Worm (Caenorhabditis elegans) whole organism, late embryonic: ENCODE measurements around the gene czw-1.
A peak's percentile ranks its signal among the peaks of the same experiment; 100 is the strongest.

ENCODE experiments used
- C08G9.2 ChIP-seq: sonication (generic microtip); optimal IDR thresholded peaks from 2 replicates; lab custom pipeline; 2016; ENCODE audit warnings: mild to moderate bottlenecking, missing genetic modification characterization, moderate library complexity, missing compliant biosample characterization
- F13H6.1 ChIP-seq: sonication (generic microtip); optimal IDR thresholded peaks from 2 replicates; lab custom pipeline; 2016; ENCODE audit warnings: missing genetic modification characterization, missing compliant biosample characterization
- K09A11.1 ChIP-seq: sonication (generic microtip); optimal IDR thresholded peaks from 2 replicates; lab custom pipeline; 2017; ENCODE audit warnings: antibody characterized with exemption, mild to moderate bottlenecking, missing genetic modification characterization, missing compliant biosample characterization; ENCODE audit not compliant: insufficient read depth
- ahr-1 ChIP-seq: sonication (generic microtip); optimal IDR thresholded peaks from 2 replicates; lab custom pipeline; 2016; ENCODE audit warnings: missing genetic modification characterization, missing compliant biosample characterization
- ama-1 ChIP-seq: fragments of 150-350 bp; optimal IDR thresholded peaks from 2 replicates; lab custom pipeline; 2014
- ceh-14 ChIP-seq: sonication (generic microtip); optimal IDR thresholded peaks from 2 replicates; lab custom pipeline; 2016; ENCODE audit warnings: missing genotype, missing genetic modification characterization, missing compliant biosample characterization
- ceh-18 ChIP-seq: sonication (generic microtip); optimal IDR thresholded peaks from 2 replicates; lab custom pipeline; 2016; ENCODE audit warnings: missing genetic modification characterization, missing compliant biosample characterization
- ceh-19 ChIP-seq: fragments of 200-800 bp; sonication (Bioruptor generic); optimal IDR thresholded peaks from 2 replicates; lab custom pipeline; 2018; ENCODE audit warnings: mild to moderate bottlenecking, missing genetic modification characterization, missing compliant biosample characterization
- ceh-2 ChIP-seq: sonication (generic microtip); optimal IDR thresholded peaks from 2 replicates; lab custom pipeline; 2016; ENCODE audit warnings: missing genotype, missing genetic modification characterization, missing compliant biosample characterization
- ceh-48 ChIP-seq: sonication (generic microtip); optimal IDR thresholded peaks from 2 replicates; lab custom pipeline; 2016; ENCODE audit warnings: missing genetic modification characterization, inconsistent platforms, missing compliant biosample characterization
- ceh-6 ChIP-seq: fragments of 200-800 bp; sonication (Bioruptor generic); optimal IDR thresholded peaks from 2 replicates; lab custom pipeline; 2018; ENCODE audit warnings: mild to moderate bottlenecking, missing genetic modification characterization, missing compliant biosample characterization
- ceh-9 ChIP-seq: sonication (generic microtip); optimal IDR thresholded peaks from 2 replicates; lab custom pipeline; 2016; ENCODE audit warnings: mild to moderate bottlenecking, missing genetic modification characterization, inconsistent platforms, missing compliant biosample characterization
- che-1 ChIP-seq: sonication (generic microtip); optimal IDR thresholded peaks from 2 replicates; lab custom pipeline; 2016; ENCODE audit warnings: mild to moderate bottlenecking, missing genetic modification characterization, missing compliant biosample characterization
- dmd-4 ChIP-seq: sonication (generic microtip); optimal IDR thresholded peaks from 2 replicates; lab custom pipeline; 2016; ENCODE audit warnings: borderline replicate concordance, missing genetic modification characterization, missing compliant biosample characterization
- elt-4 ChIP-seq: sonication (generic microtip); optimal IDR thresholded peaks from 2 replicates; lab custom pipeline; 2016; ENCODE audit warnings: missing genetic modification characterization, missing compliant biosample characterization
- ets-4 ChIP-seq: sonication (generic microtip); optimal IDR thresholded peaks from 2 replicates; lab custom pipeline; 2016; ENCODE audit warnings: missing genetic modification characterization, missing compliant biosample characterization
- eyg-1 ChIP-seq: sonication (generic microtip); optimal IDR thresholded peaks from 2 replicates; lab custom pipeline; 2016; ENCODE audit warnings: missing genotype, missing genetic modification characterization, missing compliant biosample characterization
- fkh-10 ChIP-seq: fragments of 150-350 bp; optimal IDR thresholded peaks from 2 replicates; lab custom pipeline; 2014; ENCODE audit warnings: missing biosample characterization, missing genetic modification reagents, missing genetic modification characterization
- gmeb-2 ChIP-seq: sonication (generic microtip); optimal IDR thresholded peaks from 2 replicates; lab custom pipeline; 2016; ENCODE audit warnings: missing genetic modification characterization, inconsistent platforms, missing compliant biosample characterization
- hlh-15 ChIP-seq: sonication (generic microtip); optimal IDR thresholded peaks from 2 replicates; lab custom pipeline; 2016; ENCODE audit warnings: missing genetic modification characterization, missing compliant biosample characterization
- hlh-30 ChIP-seq: sonication (generic microtip); optimal IDR thresholded peaks from 2 replicates; lab custom pipeline; 2017; ENCODE audit warnings: antibody characterized with exemption, missing genetic modification characterization, missing compliant biosample characterization; ENCODE audit not compliant: insufficient read depth
- hlh-6 ChIP-seq: sonication (generic microtip); optimal IDR thresholded peaks from 2 replicates; lab custom pipeline; 2016; ENCODE audit warnings: missing genotype, missing genetic modification characterization, missing compliant biosample characterization
- madf-2 ChIP-seq: sonication (generic microtip); optimal IDR thresholded peaks from 2 replicates; lab custom pipeline; 2017; ENCODE audit warnings: missing genetic modification characterization, missing compliant biosample characterization
- mec-3 ChIP-seq: sonication (generic microtip); optimal IDR thresholded peaks from 2 replicates; lab custom pipeline; 2016; ENCODE audit warnings: borderline replicate concordance, missing genetic modification characterization, missing compliant biosample characterization
- nfya-1 ChIP-seq: sonication (generic microtip); optimal IDR thresholded peaks from 2 replicates; lab custom pipeline; 2017; ENCODE audit warnings: missing genetic modification characterization, mild to moderate bottlenecking, missing compliant biosample characterization, antibody characterized with exemption, moderate library complexity
- nhr-11 ChIP-seq: fragments of 150-350 bp; optimal IDR thresholded peaks from 2 replicates; lab custom pipeline; 2014; ENCODE audit warnings: missing biosample characterization, missing genetic modification characterization
- nhr-232 ChIP-seq: sonication (generic microtip); optimal IDR thresholded peaks from 2 replicates; lab custom pipeline; 2016; ENCODE audit warnings: missing genetic modification characterization, missing compliant biosample characterization
- npax-4 ChIP-seq: sonication (generic microtip); optimal IDR thresholded peaks from 2 replicates; lab custom pipeline; 2016; ENCODE audit warnings: missing genetic modification characterization, missing compliant biosample characterization
- pag-3 ChIP-seq: sonication (generic microtip); optimal IDR thresholded peaks from 2 replicates; lab custom pipeline; 2016; ENCODE audit warnings: missing compliant biosample characterization, missing genetic modification characterization, borderline replicate concordance
- pat-9 ChIP-seq: fragments of 200-800 bp; sonication (Bioruptor generic); optimal IDR thresholded peaks from 2 replicates; lab custom pipeline; 2018; ENCODE audit warnings: mild to moderate bottlenecking, missing genetic modification characterization, moderate library complexity, missing compliant biosample characterization
- pax-1 ChIP-seq: fragments of 150-350 bp; optimal IDR thresholded peaks from 2 replicates; lab custom pipeline; 2014; ENCODE audit warnings: missing biosample characterization, missing genetic modification characterization
- pha-2 ChIP-seq: sonication (generic microtip); optimal IDR thresholded peaks from 2 replicates; lab custom pipeline; 2017; ENCODE audit warnings: mild to moderate bottlenecking, missing genetic modification characterization, missing compliant biosample characterization
- pha-4 ChIP-seq: fragments of 150-350 bp; optimal IDR thresholded peaks from 2 replicates; lab custom pipeline; 2018; ENCODE audit warnings: missing biosample characterization, missing genetic modification reagents, missing genetic modification characterization
- ref-2 ChIP-seq: sonication (generic microtip); optimal IDR thresholded peaks from 2 replicates; lab custom pipeline; 2016; ENCODE audit warnings: missing genetic modification characterization, missing compliant biosample characterization
- rnt-1 ChIP-seq: sonication (generic microtip); optimal IDR thresholded peaks from 2 replicates; lab custom pipeline; 2016; ENCODE audit warnings: missing genetic modification characterization, missing compliant biosample characterization
- sdc-2 ChIP-seq: sonication (generic microtip); optimal IDR thresholded peaks from 2 replicates; lab custom pipeline; 2016; ENCODE audit warnings: missing genotype, missing genetic modification characterization, missing compliant biosample characterization
- tbx-2 ChIP-seq: sonication (generic microtip); optimal IDR thresholded peaks from 2 replicates; lab custom pipeline; 2016; ENCODE audit warnings: missing genetic modification characterization, missing compliant biosample characterization
- tbx-7 ChIP-seq: sonication (generic microtip); optimal IDR thresholded peaks from 2 replicates; lab custom pipeline; 2016; ENCODE audit warnings: missing genotype, missing genetic modification characterization, missing compliant biosample characterization
- ttx-3 ChIP-seq: sonication (generic microtip); optimal IDR thresholded peaks from 2 replicates; lab custom pipeline; 2016; ENCODE audit warnings: missing genetic modification reagents, missing genetic modification characterization, missing compliant biosample characterization
- unc-42 ChIP-seq: sonication (generic microtip); optimal IDR thresholded peaks from 2 replicates; lab custom pipeline; 2016; ENCODE audit warnings: missing genotype, missing genetic modification characterization, missing compliant biosample characterization
- unc-55 ChIP-seq: sonication (generic microtip); optimal IDR thresholded peaks from 2 replicates; lab custom pipeline; 2017; ENCODE audit warnings: missing biosample characterization, missing genetic modification reagents, missing genetic modification characterization
- zip-5 ChIP-seq: sonication (generic microtip); optimal IDR thresholded peaks from 2 replicates; lab custom pipeline; 2016; ENCODE audit warnings: missing genetic modification characterization, missing compliant biosample characterization

The czw-1 gene

ce11 chrIV:7916907-7917306 lies 29.7 kb downstream of the czw-1 start:
- TF ChIP-seq zip-5 (tag; lab: Kevin White, UChicago) = no peak
- no peak for TF ChIP-seq rnt-1
- no peak for TF ChIP-seq pat-9 (tag; lab: Kevin White, UChicago)
- no peak for TF ChIP-seq nhr-11 (tag; lab: Kevin White, UChicago)
- TF ChIP-seq ceh-48 (tag; lab: Kevin White, UChicago) = no peak
- TF ChIP-seq npax-4 (tag; lab: Kevin White, UChicago) = no peak
- no peak for TF ChIP-seq ets-4 (tag; lab: Kevin White, UChicago)
- TF ChIP-seq unc-42 (tag; lab: Kevin White, UChicago) = no peak
- TF ChIP-seq hlh-15 (tag; lab: Kevin White, UChicago) = no peak
- no peak for TF ChIP-seq pha-2 (tag; lab: Kevin White, UChicago)
- no peak for TF ChIP-seq gmeb-2 (tag; lab: Kevin White, UChicago)
- no peak for TF ChIP-seq pag-3 (tag; lab: Kevin White, UChicago)
- no peak for TF ChIP-seq pha-4 (tag; lab: Kevin White, UChicago)
- TF ChIP-seq ceh-18 (tag; lab: Kevin White, UChicago) = no peak

DNA sequence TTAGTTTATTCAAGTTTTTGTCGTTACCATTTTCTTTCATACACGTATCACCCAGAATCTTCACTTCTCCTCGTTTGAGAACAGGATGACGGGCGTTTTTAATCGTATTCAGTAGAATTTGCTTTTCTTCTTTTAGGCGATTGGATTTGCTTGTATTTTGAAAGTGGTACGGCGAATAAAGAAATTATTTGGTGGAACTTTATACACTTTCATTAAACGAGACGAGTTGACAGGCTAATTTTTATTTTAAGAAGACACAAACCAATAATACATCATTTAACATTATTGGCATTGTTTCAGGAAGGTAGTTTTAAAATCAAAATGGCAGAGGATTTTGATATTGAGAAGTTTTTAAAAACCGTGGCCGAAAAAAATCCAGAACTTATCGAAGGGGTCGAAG lies 31.6 kb downstream of the czw-1 start, which contains the start of gene C49H3.4:
Gene C49H3.4, plus strand, starts transcription at position 301 of the 400 bp plus-strand sequence.
- no peak for TF ChIP-seq gmeb-2 (tag; lab: Kevin White, UChicago)
- TF ChIP-seq npax-4 (tag; lab: Kevin White, UChicago) = no peak
- no peak for TF ChIP-seq ahr-1 (tag; lab: Kevin White, UChicago)
- no peak for TF ChIP-seq C08G9.2
- no peak for TF ChIP-seq ceh-2 (tag; lab: Kevin White, UChicago)
- TF ChIP-seq ceh-14 (tag; lab: Kevin White, UChicago) = no peak
- no peak for TF ChIP-seq pha-4 (tag; lab: Kevin White, UChicago)
- TF ChIP-seq madf-2 (tag; lab: Kevin White, UChicago) = no peak
- no peak for TF ChIP-seq ceh-48 (tag; lab: Kevin White, UChicago)
- no peak for TF ChIP-seq hlh-30
- TF ChIP-seq mec-3 (tag; lab: Kevin White, UChicago) = no peak

- TF ChIP-seq ttx-3 = no peak
- peak; percentile 24 for TF ChIP-seq ceh-48 (tag; lab: Kevin White, UChicago)
- TF ChIP-seq nfya-1 (tag; lab: Kevin White, UChicago) = peak; percentile 4
- no peak for TF ChIP-seq nhr-232 (tag; lab: Kevin White, UChicago)
Measured at ce11 chrIV:7910197-7910735, 36.4 kb downstream of the czw-1 start, which contains the start of the genes npp-27 and ntl-4. Gene npp-27 (minus strand): TSS chrIV:7910247. Gene ntl-4 (plus strand): TSS chrIV:7910575.

- TF ChIP-seq ceh-48 (tag; lab: Kevin White, UChicago) (peak; percentile 71), tbx-2 (tag; lab: Kevin White, UChicago) (peak; percentile 3), nhr-232 (tag; lab: Kevin White, UChicago) (no peak), pha-2 (tag; lab: Kevin White, UChicago) (no peak), madf-2 (tag; lab: Kevin White, UChicago) (no peak), elt-4 (tag; lab: Kevin White, UChicago) (no peak), pha-4 (tag; lab: Kevin White, UChicago) (no peak), hlh-30 (peak; percentile 68), tbx-7 (tag; lab: Kevin White, UChicago) (no peak), nfya-1 (tag; lab: Kevin White, UChicago) (peak; percentile 9), ttx-3 (no peak), ceh-9 (tag; lab: Kevin White, UChicago) (no peak), hlh-15 (tag; lab: Kevin White, UChicago) (no peak), fkh-10 (no peak), ceh-6 (GFP tag; lab: Kevin White, UChicago) (no peak), ama-1 (no peak), dmd-4 (tag; lab: Kevin White, UChicago) (no peak), ceh-14 (tag; lab: Kevin White, UChicago) (no peak), che-1 (tag; lab: Kevin White, UChicago) (no peak), F13H6.1 (tag; lab: Kevin White, UChicago) (no peak), pax-1 (no peak), unc-55 (GFP tag; lab: Kevin White, UChicago) (no peak), ahr-1 (tag; lab: Kevin White, UChicago) (no peak), ceh-19 (no peak), hlh-6 (tag; lab: Kevin White, UChicago) (no peak), zip-5 (tag; lab: Kevin White, UChicago) (no peak), K09A11.1 (tag; lab: Kevin White, UChicago) (no peak), eyg-1 (no peak), ref-2 (tag; lab: Kevin White, UChicago) (no peak), sdc-2 (no peak), unc-42 (tag; lab: Kevin White, UChicago) (peak; percentile 36)
Measured at ce11 chrIV:7909455-7910141, 37.0 kb downstream of the czw-1 start.
